Worm (Caenorhabditis elegans) whole organism, L3 larva: Measurements from ENCODE around the gene W08E12.2.

Experiments
- R02D3.7 ChIP-seq: fragments of 150-350 bp; optimal IDR thresholded peaks from 2 replicates; lab custom pipeline; 2014; ENCODE audit warnings: missing biosample characterization, missing genetic modification characterization
- ZK546.5 ChIP-seq: sonication (generic microtip); optimal IDR thresholded peaks from 2 replicates; lab custom pipeline; 2017; ENCODE audit warnings: missing biosample characterization, missing genetic modification characterization
- aly-2 ChIP-seq: fragments of 150-350 bp; optimal IDR thresholded peaks from 2 replicates; lab custom pipeline; 2014; ENCODE audit warnings: missing biosample characterization, missing genetic modification characterization
- ceh-16 ChIP-seq: sonication (generic microtip); optimal IDR thresholded peaks from 2 replicates; lab custom pipeline; 2017; ENCODE audit warnings: missing biosample characterization, missing genetic modification characterization
- ceh-82 ChIP-seq: fragments of 150-350 bp; optimal IDR thresholded peaks from 2 replicates; lab custom pipeline; 2014; ENCODE audit warnings: missing biosample characterization, missing genetic modification characterization
- egl-27 ChIP-seq: sonication (generic microtip); optimal IDR thresholded peaks from 4 replicates; lab custom pipeline; 2017; ENCODE audit warnings: missing biosample characterization, missing genetic modification reagents, missing genetic modification characterization
- nhr-237 ChIP-seq: fragments of 150-350 bp; optimal IDR thresholded peaks from 2 replicates; lab custom pipeline; 2014; ENCODE audit warnings: missing biosample characterization, missing genetic modification characterization
- nhr-28 ChIP-seq: fragments of 150-350 bp; optimal IDR thresholded peaks from 2 replicates; lab custom pipeline; 2014; ENCODE audit warnings: missing biosample characterization, missing genetic modification characterization
- sea-2 ChIP-seq: fragments of 150-350 bp; sonication (generic microtip); optimal IDR thresholded peaks from 4 replicates; lab custom pipeline; 2014; ENCODE audit warnings: missing biosample characterization, missing genetic modification reagents, missing genetic modification characterization
- snpc-4 ChIP-seq: fragments of 150-350 bp; optimal IDR thresholded peaks from 2 replicates; lab custom pipeline; 2014; ENCODE audit warnings: missing biosample characterization, missing genetic modification characterization
- unc-39 ChIP-seq: sonication (generic microtip); optimal IDR thresholded peaks from 4 replicates; lab custom pipeline; 2017; ENCODE audit warnings: missing biosample characterization, missing genetic modification characterization
- unc-62 ChIP-seq: fragments of 150-350 bp; sonication (generic microtip); optimal IDR thresholded peaks from 4 replicates; lab custom pipeline; 2014; ENCODE audit warnings: missing biosample characterization, missing genetic modification reagents, missing genetic modification characterization
- zag-1 ChIP-seq: fragments of 150-350 bp; optimal IDR thresholded peaks from 2 replicates; lab custom pipeline; 2014; ENCODE audit warnings: missing biosample characterization, missing genetic modification characterization
- ztf-4 ChIP-seq: fragments of 150-350 bp; optimal IDR thresholded peaks from 2 replicates; lab custom pipeline; 2014; ENCODE audit warnings: missing biosample characterization, missing genetic modification characterization

DNA sequence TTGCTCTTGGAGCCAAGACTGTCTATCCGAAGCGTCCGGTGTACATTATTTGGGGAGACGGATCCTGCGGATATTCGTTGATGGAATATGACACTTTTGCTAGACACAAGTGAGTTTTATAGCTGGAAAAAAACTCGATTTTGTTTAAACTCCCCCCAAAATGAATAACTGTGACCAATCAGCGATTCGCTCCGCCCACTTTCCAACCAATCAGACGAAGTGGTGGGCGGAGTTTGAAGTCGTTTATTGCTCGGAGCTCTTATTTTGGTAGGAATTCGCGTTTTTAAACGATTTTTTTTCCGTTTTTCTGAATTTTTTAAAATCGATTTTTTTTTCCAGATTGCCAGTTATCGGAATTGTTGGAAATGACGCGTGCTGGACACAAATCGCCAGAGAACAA lies 43.9 kb upstream of the W08E12.2 start:
- TF ChIP-seq ZK546.5 (tag; lab: Kevin White, UChicago) (no peak), sea-2 (GFP tag; lab: Kevin White, UChicago) (no peak), ceh-16 (tag; lab: Kevin White, UChicago) (no peak), nhr-28 (tag; lab: Kevin White, UChicago) (no peak), aly-2 (no peak), zag-1 (no peak), egl-27 (tag; lab: Kevin White, UChicago) (no peak), unc-62 (no peak), R02D3.7 (tag; lab: Kevin White, UChicago) (no peak), unc-39 (tag; lab: Kevin White, UChicago) (no peak), ztf-4 (tag; lab: Kevin White, UChicago) (no peak), nhr-237 (no peak), ceh-82 (tag; lab: Kevin White, UChicago) (no peak), snpc-4 (tag; lab: Kevin White, UChicago) (no peak)
